Fruit fly (Drosophila melanogaster) whole organism, prepupa: ENCODE data around the gene dhd.

Source experiments
- Blimp-1 ChIP-seq: fragments of 200-800 bp; sonication (Bioruptor generic); optimal IDR thresholded peaks from 3 replicates; lab custom pipeline; 2017; ENCODE audit warnings: missing biosample characterization, missing genetic modification characterization, mild to moderate bottlenecking, moderate library complexity, missing genetic modification reagents
- CG10631 ChIP-seq: fragments of 200-800 bp; sonication (Bioruptor generic); optimal IDR thresholded peaks from 2 replicates; lab custom pipeline; 2016; ENCODE audit warnings: missing biosample characterization, missing genetic modification characterization
- CG10669 ChIP-seq: fragments of 200-800 bp; sonication (Bioruptor generic); optimal IDR thresholded peaks from 3 replicates; lab custom pipeline; 2018; ENCODE audit warnings: missing biosample characterization, mild to moderate bottlenecking, missing genetic modification characterization, moderate library complexity
- CG11294 ChIP-seq: fragments of 200-800 bp; sonication (Bioruptor generic); IDR thresholded peaks from 2 replicates; pipeline ENCODE4 v1.3.6; 2022; ENCODE audit warnings: missing biosample characterization, missing genetic modification characterization
- CG11762 ChIP-seq: fragments of 200-800 bp; sonication (Bioruptor generic); optimal IDR thresholded peaks from 3 replicates; lab custom pipeline; 2016; ENCODE audit warnings: missing biosample characterization, missing genetic modification characterization; ENCODE audit not compliant: insufficient read depth
- CG11902 ChIP-seq: fragments of 200-800 bp; sonication (Bioruptor generic); optimal IDR thresholded peaks from 3 replicates; lab custom pipeline; 2016; ENCODE audit warnings: missing biosample characterization, missing genetic modification characterization
- CG3032 ChIP-seq: fragments of 200-800 bp; optimal IDR thresholded peaks from 2 replicates; lab custom pipeline; 2019; ENCODE audit warnings: missing biosample characterization, mild to moderate bottlenecking, missing genetic modification characterization, moderate library complexity
- CG31627 ChIP-seq: fragments of 200-800 bp; sonication (Bioruptor generic); optimal IDR thresholded peaks from 3 replicates; lab custom pipeline; 2016; ENCODE audit warnings: missing biosample characterization, missing genetic modification characterization
- CG32006 ChIP-seq: fragments of 200-800 bp; sonication (Bioruptor generic); optimal IDR thresholded peaks from 3 replicates; lab custom pipeline; 2017; ENCODE audit warnings: missing biosample characterization, mild to moderate bottlenecking, missing genetic modification characterization
- CG34406 ChIP-seq: fragments of 200-800 bp; sonication (Bioruptor generic); optimal IDR thresholded peaks from 3 replicates; lab custom pipeline; 2016; ENCODE audit warnings: missing biosample characterization, missing genetic modification characterization
- CG3919 ChIP-seq: fragments of 200-800 bp; sonication (Bioruptor generic); optimal IDR thresholded peaks from 3 replicates; lab custom pipeline; 2016; ENCODE audit warnings: missing biosample characterization, missing genetic modification characterization
- CG4318 ChIP-seq: fragments of 200-800 bp; sonication (Bioruptor generic); optimal IDR thresholded peaks from 3 replicates; lab custom pipeline; 2017; ENCODE audit warnings: missing biosample characterization, mild to moderate bottlenecking, missing genetic modification characterization
- CG6163 ChIP-seq: fragments of 200-800 bp; sonication (Bioruptor generic); IDR thresholded peaks from 3 replicates; pipeline ENCODE4 v1.3.6; 2022; ENCODE audit warnings: missing biosample characterization, missing genetic modification characterization
- CG6276 ChIP-seq: fragments of 200-800 bp; sonication (Bioruptor generic); optimal IDR thresholded peaks from 2 replicates; lab custom pipeline; 2017; ENCODE audit warnings: missing biosample characterization, mild to moderate bottlenecking, missing genetic modification characterization
- CG6792 ChIP-seq: fragments of 200-800 bp; sonication (Bioruptor generic); optimal IDR thresholded peaks from 3 replicates; lab custom pipeline; 2016; ENCODE audit warnings: missing biosample characterization, missing genetic modification characterization
- CG6854 ChIP-seq: fragments of 200-800 bp; sonication (Bioruptor generic); optimal IDR thresholded peaks from 2 replicates; lab custom pipeline; 2017; ENCODE audit warnings: missing biosample characterization, mild to moderate bottlenecking, missing genetic modification characterization
- CG8119 ChIP-seq: fragments of 200-800 bp; sonication (Bioruptor generic); IDR thresholded peaks from 3 replicates; pipeline ENCODE4 v1.3.6; 2022; ENCODE audit warnings: missing biosample characterization, missing genetic modification characterization
- CG8319 ChIP-seq: fragments of 200-800 bp; sonication (Bioruptor generic); optimal IDR thresholded peaks from 3 replicates; lab custom pipeline; 2016; ENCODE audit warnings: missing biosample characterization, missing genetic modification characterization
- CG8632 ChIP-seq: fragments of 200-800 bp; sonication (Bioruptor generic); optimal IDR thresholded peaks from 3 replicates; lab custom pipeline; 2016; ENCODE audit warnings: missing biosample characterization, missing genetic modification characterization
- CG9139 ChIP-seq: fragments of 200-800 bp; sonication (Bioruptor generic); optimal IDR thresholded peaks from 3 replicates; lab custom pipeline; 2017; ENCODE audit warnings: missing biosample characterization, mild to moderate bottlenecking, missing genetic modification characterization
- Eip75B ChIP-seq: fragments of 200-800 bp; sonication (Bioruptor generic); optimal IDR thresholded peaks from 3 replicates; lab custom pipeline; 2016; ENCODE audit warnings: missing biosample characterization, missing genetic modification characterization
- Eip78C ChIP-seq: fragments of 200-800 bp; sonication (Bioruptor generic); peaks from one replicate; lab custom pipeline; 2016; ENCODE audit warnings: missing biosample characterization, missing genetic modification characterization
- Eip93F ChIP-seq: fragments of 200-800 bp; sonication (Bioruptor generic); optimal IDR thresholded peaks from 2 replicates; lab custom pipeline; 2016; ENCODE audit warnings: missing biosample characterization, mild to moderate bottlenecking, missing genetic modification characterization
- Ets21C ChIP-seq: fragments of 200-800 bp; sonication (Bioruptor generic); optimal IDR thresholded peaks from 3 replicates; lab custom pipeline; 2016; ENCODE audit warnings: missing biosample characterization, missing genetic modification characterization
- Ets96B ChIP-seq: fragments of 200-800 bp; optimal IDR thresholded peaks from 2 replicates; lab custom pipeline; 2019; ENCODE audit warnings: missing biosample characterization, mild to moderate bottlenecking, missing genetic modification characterization, moderate library complexity
- Hr38 ChIP-seq: sonication (Bioruptor generic); optimal IDR thresholded peaks from 2 replicates; lab custom pipeline; 2016; ENCODE audit warnings: missing biosample characterization, missing genetic modification characterization
- Hr39 ChIP-seq: fragments of 200-800 bp; sonication (Bioruptor generic); optimal IDR thresholded peaks from 2 replicates; lab custom pipeline; 2016; ENCODE audit warnings: missing biosample characterization, missing genetic modification characterization
- Hr4 ChIP-seq: fragments of 200-800 bp; sonication (Bioruptor generic); optimal IDR thresholded peaks from 3 replicates; lab custom pipeline; 2016; ENCODE audit warnings: missing biosample characterization, missing genetic modification characterization
- Lpt ChIP-seq: fragments of 200-800 bp; sonication (Bioruptor generic); optimal IDR thresholded peaks from 3 replicates; lab custom pipeline; 2016; ENCODE audit warnings: missing biosample characterization, missing genetic modification characterization
- Met ChIP-seq: fragments of 200-800 bp; sonication (Bioruptor generic); optimal IDR thresholded peaks from 3 replicates; lab custom pipeline; 2016; ENCODE audit warnings: missing biosample characterization, missing genetic modification characterization
- OdsH ChIP-seq: fragments of 200-800 bp; sonication (Bioruptor generic); optimal IDR thresholded peaks from 3 replicates; lab custom pipeline; 2016; ENCODE audit warnings: missing biosample characterization, missing genetic modification characterization
- Smox ChIP-seq: fragments of 200-800 bp; sonication (Bioruptor generic); optimal IDR thresholded peaks from 3 replicates; lab custom pipeline; 2016; ENCODE audit warnings: missing biosample characterization, missing genetic modification characterization
- Sox102F ChIP-seq: fragments of 200-800 bp; sonication (Bioruptor generic); optimal IDR thresholded peaks from 2 replicates; lab custom pipeline; 2016; ENCODE audit warnings: missing biosample characterization, mild to moderate bottlenecking, missing genetic modification characterization
- Sox14 ChIP-seq: fragments of 200-800 bp; sonication (Bioruptor generic); optimal IDR thresholded peaks from 3 replicates; lab custom pipeline; 2016; ENCODE audit warnings: missing biosample characterization, missing genetic modification characterization
- Sox15 ChIP-seq: fragments of 200-800 bp; sonication (Bioruptor generic); optimal IDR thresholded peaks from 3 replicates; lab custom pipeline; 2016; ENCODE audit warnings: missing biosample characterization, missing genetic modification characterization
- achi ChIP-seq: fragments of 200-800 bp; sonication (Bioruptor generic); optimal IDR thresholded peaks from 3 replicates; lab custom pipeline; 2016; ENCODE audit warnings: missing biosample characterization, missing genetic modification characterization
- acj6 ChIP-seq: fragments of 200-800 bp; sonication (Bioruptor generic); optimal IDR thresholded peaks from 3 replicates; lab custom pipeline; 2016; ENCODE audit warnings: missing biosample characterization, missing genetic modification characterization
- cyc ChIP-seq: fragments of 200-800 bp; sonication (Bioruptor generic); optimal IDR thresholded peaks from 3 replicates; lab custom pipeline; 2016; ENCODE audit warnings: missing biosample characterization, missing genetic modification characterization
- dac ChIP-seq: fragments of 200-800 bp; sonication (Bioruptor generic); optimal IDR thresholded peaks from 2 replicates; lab custom pipeline; 2017; ENCODE audit warnings: missing biosample characterization, mild to moderate bottlenecking, missing genetic modification characterization
- dsx ChIP-seq: fragments of 200-800 bp; optimal IDR thresholded peaks from 3 replicates; lab custom pipeline; 2019; ENCODE audit warnings: missing biosample characterization, mild to moderate bottlenecking, missing genetic modification characterization, moderate library complexity; ENCODE audit not compliant: poor library complexity, severe bottlenecking
- esn ChIP-seq: fragments of 200-800 bp; sonication (Bioruptor generic); optimal IDR thresholded peaks from 2 replicates; lab custom pipeline; 2016; ENCODE audit warnings: missing biosample characterization, mild to moderate bottlenecking, missing genetic modification characterization, moderate library complexity
- fd59A ChIP-seq: fragments of 200-800 bp; sonication (Bioruptor generic); optimal IDR thresholded peaks from 2 replicates; lab custom pipeline; 2017; ENCODE audit warnings: missing biosample characterization, mild to moderate bottlenecking, missing genetic modification characterization, missing genetic modification reagents
- fd85E ChIP-seq: fragments of 200-800 bp; sonication (Bioruptor generic); optimal IDR thresholded peaks from 3 replicates; lab custom pipeline; 2016; ENCODE audit warnings: missing biosample characterization, missing genetic modification characterization
- fkh ChIP-seq: fragments of 200-800 bp; sonication (Bioruptor generic); optimal IDR thresholded peaks from 3 replicates; lab custom pipeline; 2017; ENCODE audit warnings: missing biosample characterization, mild to moderate bottlenecking, missing genetic modification characterization, moderate library complexity
- lz ChIP-seq: fragments of 200-800 bp; sonication (Bioruptor generic); optimal IDR thresholded peaks from 3 replicates; lab custom pipeline; 2016; ENCODE audit warnings: missing biosample characterization, missing genetic modification characterization
- net ChIP-seq: fragments of 200-800 bp; sonication (Bioruptor generic); optimal IDR thresholded peaks from 3 replicates; lab custom pipeline; 2016; ENCODE audit warnings: missing biosample characterization, missing genetic modification characterization
- pdm3 ChIP-seq: fragments of 200-800 bp; sonication (Bioruptor generic); optimal IDR thresholded peaks from 3 replicates; lab custom pipeline; 2016; ENCODE audit warnings: missing biosample characterization, missing genetic modification characterization
- salr ChIP-seq, 2 experiments: fragments of 200-800 bp; sonication (Bioruptor generic); optimal IDR thresholded peaks; 3 replicates each; lab custom pipeline; 2016 to 2018; ENCODE audit warnings: missing biosample characterization in 2 of 2, missing genetic modification characterization in 2 of 2, mild to moderate bottlenecking in 1 of 2
- ss ChIP-seq, 2 experiments: fragments of 200-800 bp; sonication (Bioruptor generic); optimal IDR thresholded peaks; 2 replicates in 1 of 2; 3 replicates in 1 of 2; lab custom pipeline; 2017 to 2018; ENCODE audit warnings: mild to moderate bottlenecking in 2 of 2, missing biosample characterization in 2 of 2, missing genetic modification characterization in 2 of 2, moderate library complexity in 1 of 2
- svp ChIP-seq: fragments of 200-800 bp; sonication (Bioruptor generic); peaks from one replicate; lab custom pipeline; 2016; ENCODE audit warnings: missing biosample characterization, missing genetic modification characterization
- topi ChIP-seq: fragments of 200-800 bp; sonication (Bioruptor generic); optimal IDR thresholded peaks from 3 replicates; lab custom pipeline; 2016; ENCODE audit warnings: missing biosample characterization, missing genetic modification characterization

dhd gene

DNA sequence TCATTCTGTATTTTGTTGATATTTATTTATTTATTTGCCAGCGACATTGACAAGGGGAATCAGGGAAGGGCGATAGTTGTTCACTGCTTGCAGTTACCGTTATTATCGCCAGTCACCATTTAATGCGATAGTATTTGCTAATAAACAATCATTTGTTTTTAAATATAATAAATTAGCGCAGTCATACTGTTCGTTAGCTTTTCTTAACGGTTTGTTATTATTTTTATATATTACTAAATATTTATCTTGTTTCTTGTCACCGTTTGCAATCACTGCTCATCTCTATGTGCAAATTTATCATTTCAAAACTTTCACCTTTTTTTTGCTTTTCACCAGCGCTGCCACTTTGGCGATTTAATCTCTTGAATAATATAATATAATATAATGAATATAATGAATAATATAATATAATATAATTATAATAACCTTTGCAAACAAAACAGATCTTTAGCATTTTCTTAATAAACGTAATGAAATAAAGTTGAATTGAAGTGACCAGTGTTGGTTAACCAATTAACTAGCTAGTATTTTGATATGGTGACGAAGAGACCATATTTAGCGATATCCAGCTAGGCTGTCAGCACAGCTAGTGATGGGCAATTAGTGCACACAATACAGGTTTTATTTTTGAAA lies 17.4 kb downstream of the dhd start, which contains the start of the genes CG3309 and XRCC1:
Gene CG3309, minus strand, starts transcription at position 82 of the 633 bp plus-strand sequence.
Gene XRCC1, plus strand, starts transcription at position 611 of the 633 bp plus-strand sequence.
- TF ChIP-seq CG8119 (GFP tag; lab: Robert Waterston, UW) (0 out of 3 replicates have a peak, but pooled peaks have one; percentile 29), lz (GFP tag; lab: Kevin White, UChicago) (peak; percentile 33), Eip75B (GFP tag; lab: Kevin White, UChicago) (peak; percentile 11), salr (GFP tag; optimal IDR thresholded peaks at IDR 0.05; lab: Kevin White, UChicago) (peak in 1 of 2 experiments; percentile 11), svp (no peak), Sox15 (GFP tag; lab: Kevin White, UChicago) (peak; percentile 19), CG6854 (GFP tag; lab: Kevin White, UChicago) (no peak), CG9139 (no peak), Sox102F (GFP tag; lab: Kevin White, UChicago) (peak; percentile 23), CG34406 (GFP tag; lab: Kevin White, UChicago) (peak; percentile 29), Lpt (GFP tag; lab: Kevin White, UChicago) (peak; percentile 5), acj6 (GFP tag; lab: Kevin White, UChicago) (peak; percentile 53), Eip78C (peak; percentile 85), fd85E (GFP tag; lab: Kevin White, UChicago) (no peak), net (peak; percentile 22), Ets96B (peak; percentile 43), CG4318 (GFP tag; lab: Kevin White, UChicago) (no peak), CG10631 (peak; percentile 49), OdsH (GFP tag; lab: Kevin White, UChicago) (peak; percentile 51), CG11902 (GFP tag; lab: Kevin White, UChicago) (peak; percentile 9), pdm3 (GFP tag; lab: Kevin White, UChicago) (peak; percentile 33), CG11762 (GFP tag; lab: Kevin White, UChicago) (no peak), topi (GFP tag; lab: Kevin White, UChicago) (peak; percentile 52), Met (peak; percentile 46), cyc (GFP tag; lab: Kevin White, UChicago) (peak; percentile 35), CG31627 (GFP tag; lab: Kevin White, UChicago) (peak; percentile 33), Hr4 (GFP tag; lab: Kevin White, UChicago) (peak; percentile 34), Blimp-1 (GFP tag; lab: Kevin White, UChicago) (peak; percentile 98), CG8319 (GFP tag; lab: Kevin White, UChicago) (no peak), esn (peak; percentile 61), CG8632 (GFP tag; lab: Kevin White, UChicago) (peak; percentile 29), CG3919 (GFP tag; lab: Kevin White, UChicago) (peak; percentile 15), CG6163 (GFP tag; lab: Robert Waterston, UW) (peak; percentile 60), CG6792 (GFP tag; lab: Kevin White, UChicago) (peak; percentile 1), CG3032 (peak; percentile 53), fd59A (no peak), Hr38 (GFP tag; lab: Kevin White, UChicago) (no peak), fkh (peak; percentile 60), Ets21C (GFP tag; lab: Kevin White, UChicago) (peak; percentile 21), CG32006 (peak; percentile 59), CG11294 (GFP tag; lab: Robert Waterston, UW) (no peak), Eip93F (peak; percentile 22), Sox14 (GFP tag; lab: Kevin White, UChicago) (peak; percentile 1), dac (GFP tag; lab: Kevin White, UChicago) (no peak), CG10669 (GFP tag; lab: Kevin White, UChicago) (peak; percentile 17), Hr39 (GFP tag; lab: Kevin White, UChicago) (peak; percentile 43), CG6276 (GFP tag; lab: Kevin White, UChicago) (no peak), ss (GFP tag; optimal IDR thresholded peaks at IDR 0.05; lab: Kevin White, UChicago) (peak in 1 of 2 experiments; percentile 38), Smox (GFP tag; lab: Kevin White, UChicago) (peak; percentile 48), dsx (GFP tag; lab: Kevin White, UChicago) (peak; percentile 8), achi (GFP tag; lab: Kevin White, UChicago) (peak; percentile 60)
